Worm (Caenorhabditis elegans): ENCODE results near the gene daf-22.
A peak's percentile ranks its signal among the peaks of the same experiment; 100 is the strongest.

Gene daf-22

ce11 chrII:12401791-12402190, 23.7 kb downstream of the daf-22 start, which contains the start of gene sre-29:
sre-29 (minus strand) TSS chrII:12401891.
- TF ChIP-seq egl-27 (tag; optimal IDR thresholded peaks at IDR 0.05) (no peak), daf-8 (GFP tag; IDR thresholded peaks at IDR 0.05) (no peak), arid-1 (GFP tag; conservative IDR thresholded peaks at IDR 0.05) (no peak), snpc-4 (tag; optimal IDR thresholded peaks at IDR 0.05) (no peak), fos-1 (tag; optimal IDR thresholded peaks at IDR 0.05) (no peak), ceh-32 (tag; optimal IDR thresholded peaks at IDR 0.05; ENCODE audit: poor library complexity) (no peak), ceh-28 (tag; optimal IDR thresholded peaks at IDR 0.05) (no peak), F37D6.2 (tag; optimal IDR thresholded peaks at IDR 0.05) (no peak), F26F4.8 (GFP tag; conservative IDR thresholded peaks at IDR 0.05) (no peak), zfp-2 (tag; optimal IDR thresholded peaks at IDR 0.05) (no peak), lin-39 (tag; optimal IDR thresholded peaks at IDR 0.05) (no peak), hmg-1.1 (GFP tag; IDR thresholded peaks at IDR 0.05) (no peak), skn-1 (tag; optimal IDR thresholded peaks at IDR 0.05) (no peak), R02D3.7 (tag; optimal IDR thresholded peaks at IDR 0.05) (no peak)

DNA sequence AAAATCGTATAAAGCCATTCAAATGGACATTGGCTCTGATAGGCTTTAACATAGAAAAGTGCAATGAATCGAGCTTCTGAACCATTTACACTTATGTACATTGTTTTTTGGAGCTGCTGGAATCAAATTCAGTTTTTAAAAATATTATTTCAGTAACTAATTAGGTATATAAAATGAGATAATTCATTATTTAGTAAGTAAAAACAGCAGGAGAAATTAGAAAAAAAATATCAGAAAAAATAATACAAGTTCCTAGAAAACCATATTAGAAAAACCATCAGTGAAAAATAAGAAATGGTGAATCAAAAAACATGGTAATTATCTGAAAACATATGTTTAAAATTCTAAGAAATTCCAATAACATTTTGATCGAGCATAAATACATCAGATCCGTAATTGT, 27.8 kb downstream of the daf-22 start, which contains the start of gene F57G9.7:
Gene F57G9.7 (minus strand): TSS at position 101 of the 400 bp plus-strand sequence.
- TF ChIP-seq nhr-111 (GFP tag; optimal IDR thresholded peaks at IDR 0.05) (no peak), duxl-1 (tag; optimal IDR thresholded peaks at IDR 0.05; ENCODE audit: poor library complexity) (no peak), hlh-30 (tag; optimal IDR thresholded peaks at IDR 0.05; ENCODE audit: insufficient read depth) (no peak), aly-2 (tag; optimal IDR thresholded peaks at IDR 0.05) (no peak), nhr-76 (tag; optimal IDR thresholded peaks at IDR 0.05) (no peak), ZK337.2 (GFP tag; IDR thresholded peaks at IDR 0.05) (no peak)

- no peak for TF ChIP-seq T20F7.1 (GFP tag; optimal IDR thresholded peaks at IDR 0.05)
- no peak for TF ChIP-seq spr-3 (GFP tag; optimal IDR thresholded peaks at IDR 0.05)
- TF ChIP-seq Y48G9A.11 (GFP tag; IDR thresholded peaks at IDR 0.05), result no peak
- no peak for TF ChIP-seq ctbp-1 (GFP tag; IDR thresholded peaks at IDR 0.05)
- no peak for TF ChIP-seq vab-7 (GFP tag; IDR thresholded peaks at IDR 0.05)
- TF ChIP-seq aha-1 (tag), result peak; percentile 68
- no peak for TF ChIP-seq saeg-2 (GFP tag; IDR thresholded peaks at IDR 0.05)
- no peak for TF ChIP-seq fos-1 (tag; optimal IDR thresholded peaks at IDR 0.05)
- TF ChIP-seq ceh-44 (GFP tag; IDR thresholded peaks at IDR 0.05), result no peak
- no peak for TF ChIP-seq zfp-3 (GFP tag; conservative IDR thresholded peaks at IDR 0.05)
- peak; percentile 89 for TF ChIP-seq ceh-28 (tag; optimal IDR thresholded peaks at IDR 0.05)
- TF ChIP-seq aly-2 (tag; optimal IDR thresholded peaks at IDR 0.05), result no peak
Observed at ce11 chrII:12394138-12394537, 31.4 kb downstream of the daf-22 start.

DNA sequence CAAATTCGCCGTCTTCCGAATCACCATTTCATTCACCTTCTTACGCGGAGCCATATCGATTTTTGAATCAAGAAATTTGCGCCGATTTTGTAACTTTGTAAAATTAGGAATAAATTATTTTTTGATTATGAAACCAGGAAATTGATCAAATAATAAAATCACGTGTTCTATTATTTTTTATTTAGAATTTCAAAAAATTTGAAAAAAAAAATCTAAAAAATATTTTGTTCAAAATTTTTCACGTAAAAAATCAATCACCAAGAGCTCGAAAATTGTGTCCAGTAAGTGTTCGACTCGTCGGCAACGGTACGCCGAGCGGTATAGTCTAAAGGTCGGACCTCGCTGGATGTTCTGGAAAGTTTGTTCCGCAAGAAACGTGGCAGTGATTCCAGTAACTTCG, 31.8 kb downstream of the daf-22 start, which contains the start of gene Y57A10B.7:
Gene Y57A10B.7 (minus strand): TSS at position 101 of the 400 bp plus-strand sequence.
- no peak for TF ChIP-seq cey-2 (tag; optimal IDR thresholded peaks at IDR 0.05; ENCODE audit: borderline replicate concordance, insufficient read depth)
- no peak for TF ChIP-seq snpc-4 (tag; optimal IDR thresholded peaks at IDR 0.05)
- no peak for TF ChIP-seq zip-2 (tag; optimal IDR thresholded peaks at IDR 0.05)
- TF ChIP-seq madf-5 (GFP tag; IDR thresholded peaks at IDR 0.05), result no peak
- no peak for TF ChIP-seq lim-7 (GFP tag; IDR thresholded peaks at IDR 0.05)
- no peak for TF ChIP-seq Y75B8A.6 (GFP tag; IDR thresholded peaks at IDR 0.05)

DNA sequence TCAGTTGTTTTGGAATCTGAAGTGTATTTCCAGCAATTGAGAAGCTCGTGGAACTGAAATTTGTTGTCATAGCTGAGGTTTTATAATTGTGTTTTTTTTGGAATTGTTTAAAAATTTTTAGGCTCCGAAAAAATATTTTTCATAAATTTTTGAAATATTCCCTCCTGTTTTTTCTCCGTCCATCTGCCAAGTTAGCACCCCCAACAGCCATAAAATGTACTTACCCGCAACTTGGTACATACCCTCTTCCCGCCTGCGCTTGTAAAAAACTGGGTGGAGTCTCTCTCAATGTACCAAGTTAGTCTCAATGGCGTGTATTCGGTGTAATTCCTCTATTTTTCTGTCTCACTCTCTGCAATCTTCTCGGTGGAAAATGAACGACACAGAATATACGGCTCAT, 35.7 kb downstream of the daf-22 start, which contains the start of gene Y57A10B.6:
Gene Y57A10B.6 (plus strand): TSS at position 301 of the 400 bp plus-strand sequence.
- TF ChIP-seq mxl-2 (GFP tag; conservative IDR thresholded peaks at IDR 0.05), result no peak
- no peak for TF ChIP-seq nhr-6 (tag; optimal IDR thresholded peaks at IDR 0.05)
- no peak for TF ChIP-seq ztf-11 (tag; optimal IDR thresholded peaks at IDR 0.05)
- no peak for TF ChIP-seq hlh-11 (tag; optimal IDR thresholded peaks at IDR 0.05)
- TF ChIP-seq nhr-237 (tag; optimal IDR thresholded peaks at IDR 0.05), result no peak
- no peak for TF ChIP-seq egl-43 (GFP tag; IDR thresholded peaks at IDR 0.05)
- TF ChIP-seq D1046.2 (GFP tag; IDR thresholded peaks at IDR 0.05), result no peak

Measured in whole organism, L4 larva.